Worm (Caenorhabditis elegans) whole organism, L3 larva: Measurements from ENCODE around the gene C38D4.10.

Experiments
- egl-27 ChIP-seq: sonication (generic microtip); optimal IDR thresholded peaks from 4 replicates; lab custom pipeline; 2017; ENCODE audit warnings: missing biosample characterization, missing genetic modification reagents, missing genetic modification characterization
- fkh-10 ChIP-seq: sonication (generic microtip); optimal IDR thresholded peaks from 2 replicates; lab custom pipeline; 2017; ENCODE audit warnings: missing biosample characterization, missing genetic modification reagents, missing genetic modification characterization
- fos-1 ChIP-seq: fragments of 150-350 bp; optimal IDR thresholded peaks from 2 replicates; lab custom pipeline; 2014; ENCODE audit warnings: missing biosample characterization, missing genetic modification characterization
- lin-39 ChIP-seq: fragments of 150-350 bp; optimal IDR thresholded peaks from 2 replicates; lab custom pipeline; 2018; ENCODE audit warnings: missing biosample characterization, missing genetic modification reagents, missing genetic modification characterization
- nhr-237 ChIP-seq: fragments of 150-350 bp; optimal IDR thresholded peaks from 2 replicates; lab custom pipeline; 2014; ENCODE audit warnings: missing biosample characterization, missing genetic modification characterization
- skn-1 ChIP-seq: fragments of 150-350 bp; optimal IDR thresholded peaks from 2 replicates; lab custom pipeline; 2014; ENCODE audit warnings: missing biosample characterization, missing genetic modification characterization

ce11 chrIII:4811195-4811594 is 28.9 kb downstream of the C38D4.10 start, which contains the start of gene C38D4.7:
- TF ChIP-seq fkh-10 (GFP tag; lab: Kevin White, UChicago) (no peak), fos-1 (tag; lab: Kevin White, UChicago) (no peak), lin-39 (no peak), nhr-237 (no peak), egl-27 (tag; lab: Kevin White, UChicago) (no peak), skn-1 (no peak)
